Worm (Caenorhabditis elegans) whole organism, late embryonic: ENCODE results near the gene sri-7.

Experiments used
- K09A11.1 ChIP-seq: sonication (generic microtip); optimal IDR thresholded peaks from 2 replicates; lab custom pipeline; 2017; ENCODE audit warnings: antibody characterized with exemption, mild to moderate bottlenecking, missing genetic modification characterization, missing compliant biosample characterization; ENCODE audit not compliant: insufficient read depth
- ama-1 ChIP-seq: fragments of 150-350 bp; optimal IDR thresholded peaks from 2 replicates; lab custom pipeline; 2014
- ceh-14 ChIP-seq: sonication (generic microtip); optimal IDR thresholded peaks from 2 replicates; lab custom pipeline; 2016; ENCODE audit warnings: missing genotype, missing genetic modification characterization, missing compliant biosample characterization
- ceh-2 ChIP-seq: sonication (generic microtip); optimal IDR thresholded peaks from 2 replicates; lab custom pipeline; 2016; ENCODE audit warnings: missing genotype, missing genetic modification characterization, missing compliant biosample characterization
- ets-4 ChIP-seq: sonication (generic microtip); optimal IDR thresholded peaks from 2 replicates; lab custom pipeline; 2016; ENCODE audit warnings: missing genetic modification characterization, missing compliant biosample characterization
- nhr-232 ChIP-seq: sonication (generic microtip); optimal IDR thresholded peaks from 2 replicates; lab custom pipeline; 2016; ENCODE audit warnings: missing genetic modification characterization, missing compliant biosample characterization
- odd-2 ChIP-seq: sonication (generic microtip); optimal IDR thresholded peaks from 2 replicates; lab custom pipeline; 2017; ENCODE audit warnings: antibody characterized with exemption, mild to moderate bottlenecking, missing genetic modification characterization, missing compliant biosample characterization
- pag-3 ChIP-seq: sonication (generic microtip); optimal IDR thresholded peaks from 2 replicates; lab custom pipeline; 2016; ENCODE audit warnings: missing compliant biosample characterization, missing genetic modification characterization, borderline replicate concordance
- pha-4 ChIP-seq: fragments of 150-350 bp; optimal IDR thresholded peaks from 2 replicates; lab custom pipeline; 2018; ENCODE audit warnings: missing biosample characterization, missing genetic modification reagents, missing genetic modification characterization
- pqm-1 ChIP-seq: sonication (generic microtip); optimal IDR thresholded peaks from 2 replicates; lab custom pipeline; 2016; ENCODE audit warnings: missing genetic modification characterization, missing compliant biosample characterization
- tbx-2 ChIP-seq: sonication (generic microtip); optimal IDR thresholded peaks from 2 replicates; lab custom pipeline; 2016; ENCODE audit warnings: missing genetic modification characterization, missing compliant biosample characterization

ce11 chrV:15399691-15400377, at the start of gene sri-7, which contains the start of gene T06E6.15:
- TF ChIP-seq ceh-14 (tag; lab: Kevin White, UChicago), result no peak
- no peak for TF ChIP-seq ceh-2 (tag; lab: Kevin White, UChicago)
- no peak for TF ChIP-seq pha-4 (tag; lab: Kevin White, UChicago)
- no peak for TF ChIP-seq odd-2
- TF ChIP-seq ets-4 (tag; lab: Kevin White, UChicago), result no peak
- no peak for TF ChIP-seq pqm-1
- TF ChIP-seq pag-3 (tag; lab: Kevin White, UChicago), result no peak
- TF ChIP-seq K09A11.1 (tag; lab: Kevin White, UChicago), result no peak
- TF ChIP-seq tbx-2 (tag; lab: Kevin White, UChicago), result no peak
- TF ChIP-seq nhr-232 (tag; lab: Kevin White, UChicago), result no peak
- TF ChIP-seq ama-1 (lab: Kevin White, UChicago), result no peak
